Fruit fly (Drosophila melanogaster) whole organism, pupa: Measurements from ENCODE around the gene Pcif1.

Experiments
- CG10348 ChIP-seq: fragments of 200-800 bp; sonication (Bioruptor generic); IDR thresholded peaks from 2 replicates; pipeline ENCODE4 v1.3.6; 2022; ENCODE audit warnings: missing biosample characterization, missing genetic modification characterization
- CG12605 ChIP-seq: fragments of 200-800 bp; sonication (Bioruptor generic); IDR thresholded peaks from 2 replicates; pipeline ENCODE4 v1.3.6; 2022; ENCODE audit warnings: missing biosample characterization, missing genetic modification characterization
- CG13204 ChIP-seq: fragments of 200-800 bp; sonication (Bioruptor generic); optimal IDR thresholded peaks from 2 replicates; lab custom pipeline; 2018; ENCODE audit warnings: missing biosample characterization, mild to moderate bottlenecking, missing genetic modification characterization, moderate library complexity
- CG14655 ChIP-seq: fragments of 200-800 bp; sonication (Bioruptor generic); optimal IDR thresholded peaks from 3 replicates; lab custom pipeline; 2017; ENCODE audit warnings: mild to moderate bottlenecking, missing biosample characterization, missing genetic modification reagents, missing genetic modification characterization
- CG15710 ChIP-seq: fragments of 200-800 bp; sonication (Bioruptor generic); optimal IDR thresholded peaks from 2 replicates; lab custom pipeline; 2018; ENCODE audit warnings: missing biosample characterization, mild to moderate bottlenecking, missing genetic modification characterization, moderate library complexity
- CG17806 ChIP-seq: fragments of 200-800 bp; sonication (Bioruptor generic); optimal IDR thresholded peaks from 2 replicates; lab custom pipeline; 2018; ENCODE audit warnings: missing biosample characterization, mild to moderate bottlenecking, missing genetic modification characterization, moderate library complexity
- CG32121 ChIP-seq: fragments of 200-800 bp; sonication (Bioruptor generic); IDR thresholded peaks from 2 replicates; pipeline ENCODE4 v1.3.6; 2022; ENCODE audit warnings: missing biosample characterization, missing genetic modification characterization
- CG34367 ChIP-seq: fragments of 200-800 bp; sonication (Bioruptor generic); optimal IDR thresholded peaks from 2 replicates; lab custom pipeline; 2018; ENCODE audit warnings: missing biosample characterization, mild to moderate bottlenecking, missing genetic modification characterization
- CG4496 ChIP-seq: fragments of 200-800 bp; sonication (Bioruptor generic); IDR thresholded peaks from 3 replicates; pipeline ENCODE4 v1.3.6; 2022; ENCODE audit warnings: missing biosample characterization, missing genetic modification characterization
- CG8159 ChIP-seq: fragments of 200-800 bp; sonication (Bioruptor generic); optimal IDR thresholded peaks from 3 replicates; lab custom pipeline; 2018; ENCODE audit warnings: missing biosample characterization, mild to moderate bottlenecking, missing genetic modification characterization, moderate library complexity
- CG8301 ChIP-seq: fragments of 200-800 bp; sonication (Bioruptor generic); optimal IDR thresholded peaks from 2 replicates; lab custom pipeline; 2018; ENCODE audit warnings: missing biosample characterization, mild to moderate bottlenecking, missing genetic modification characterization
- CG9948 ChIP-seq: fragments of 200-800 bp; sonication (Bioruptor generic); optimal IDR thresholded peaks from 2 replicates; lab custom pipeline; 2018; ENCODE audit warnings: missing biosample characterization, mild to moderate bottlenecking, missing genetic modification characterization, moderate library complexity
- D1 ChIP-seq: fragments of 200-800 bp; sonication (Bioruptor generic); optimal IDR thresholded peaks from 2 replicates; lab custom pipeline; 2018; ENCODE audit warnings: missing biosample characterization, mild to moderate bottlenecking, missing genetic modification characterization, moderate library complexity
- EcR ChIP-seq: fragments of 200-800 bp; sonication (Bioruptor generic); optimal IDR thresholded peaks from 3 replicates; lab custom pipeline; 2019; ENCODE audit warnings: missing biosample characterization, missing genetic modification characterization, mild to moderate bottlenecking, moderate library complexity, missing genetic modification reagents
- Ets98B ChIP-seq: fragments of 200-800 bp; sonication (Bioruptor generic); IDR thresholded peaks from 2 replicates; pipeline ENCODE4 v1.3.6; 2022; ENCODE audit warnings: missing biosample characterization, missing genetic modification characterization
- Pif1A ChIP-seq: fragments of 200-800 bp; sonication (Bioruptor generic); optimal IDR thresholded peaks from 3 replicates; lab custom pipeline; 2016; ENCODE audit warnings: missing biosample characterization, missing genetic modification characterization
- Pif1B ChIP-seq: fragments of 200-800 bp; sonication (Bioruptor generic); optimal IDR thresholded peaks from 3 replicates; lab custom pipeline; 2016; ENCODE audit warnings: missing biosample characterization, missing genetic modification characterization
- Snoo ChIP-seq: fragments of 200-800 bp; sonication (Bioruptor generic); optimal IDR thresholded peaks from 3 replicates; lab custom pipeline; 2017; ENCODE audit warnings: missing biosample characterization, mild to moderate bottlenecking, missing genetic modification characterization, inconsistent platforms
- fd96Ca ChIP-seq: fragments of 200-800 bp; sonication (Bioruptor generic); IDR thresholded peaks from 3 replicates; pipeline ENCODE4 v1.3.6; 2022; ENCODE audit warnings: missing biosample characterization, missing genetic modification characterization
- gl ChIP-seq: fragments of 200-800 bp; sonication (Bioruptor generic); optimal IDR thresholded peaks from 2 replicates; lab custom pipeline; 2018; ENCODE audit warnings: missing biosample characterization, mild to moderate bottlenecking, missing genetic modification characterization
- rn ChIP-seq: fragments of 200-800 bp; sonication (Bioruptor generic); IDR thresholded peaks from 2 replicates; pipeline ENCODE4 v1.3.6; 2022; ENCODE audit warnings: missing biosample characterization, missing genetic modification characterization

Gene Pcif1

DNA sequence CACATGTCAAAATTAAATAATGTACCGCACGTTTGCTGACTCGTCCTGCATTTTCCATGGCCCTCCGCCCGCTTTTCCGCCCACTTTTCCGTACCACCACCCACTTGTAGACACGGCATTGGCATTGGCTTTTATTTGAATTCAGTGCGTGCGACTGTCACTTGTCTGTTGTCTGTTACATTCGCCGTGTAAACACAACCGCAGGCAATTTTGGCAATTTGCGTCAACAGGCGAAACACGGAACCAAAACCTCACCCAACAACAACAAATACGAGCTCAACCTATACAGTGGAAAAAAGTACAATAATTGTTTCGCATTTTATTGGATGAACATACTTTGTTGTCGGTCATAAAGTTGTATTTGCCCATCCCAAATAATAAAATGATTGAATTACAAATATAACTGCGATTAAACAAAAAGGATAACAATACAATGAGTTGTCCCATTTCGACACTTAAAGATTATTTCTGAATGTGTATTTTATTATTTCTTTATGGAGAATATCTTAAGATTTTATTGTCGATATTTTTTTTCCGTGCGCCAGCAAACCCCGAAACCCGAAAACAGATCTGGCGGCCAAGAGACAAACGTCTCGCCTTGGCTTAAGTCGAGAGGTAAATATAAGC is 38.6 kb downstream of the Pcif1 start:
- no peak for TF ChIP-seq CG15710 (tag; lab: Kevin White, UChicago)
- TF ChIP-seq CG12605 (GFP tag; lab: Robert Waterston, UW): no peak
- peak; percentile 5 for TF ChIP-seq CG14655 (GFP tag; lab: Kevin White, UChicago)
- TF ChIP-seq fd96Ca: no peak
- TF ChIP-seq EcR (GFP tag; lab: Kevin White, UChicago): no peak
- no peak for TF ChIP-seq CG34367 (tag; lab: Kevin White, UChicago)
- TF ChIP-seq CG8159 (tag; lab: Kevin White, UChicago): no peak
- no peak for TF ChIP-seq gl (tag; lab: Kevin White, UChicago)
- no peak for TF ChIP-seq CG13204
- TF ChIP-seq Snoo (tag; lab: Kevin White, UChicago): peak; percentile 4
- no peak for TF ChIP-seq CG4496
- TF ChIP-seq D1 (tag; lab: Kevin White, UChicago): no peak
- TF ChIP-seq CG17806 (tag; lab: Kevin White, UChicago): no peak

DNA sequence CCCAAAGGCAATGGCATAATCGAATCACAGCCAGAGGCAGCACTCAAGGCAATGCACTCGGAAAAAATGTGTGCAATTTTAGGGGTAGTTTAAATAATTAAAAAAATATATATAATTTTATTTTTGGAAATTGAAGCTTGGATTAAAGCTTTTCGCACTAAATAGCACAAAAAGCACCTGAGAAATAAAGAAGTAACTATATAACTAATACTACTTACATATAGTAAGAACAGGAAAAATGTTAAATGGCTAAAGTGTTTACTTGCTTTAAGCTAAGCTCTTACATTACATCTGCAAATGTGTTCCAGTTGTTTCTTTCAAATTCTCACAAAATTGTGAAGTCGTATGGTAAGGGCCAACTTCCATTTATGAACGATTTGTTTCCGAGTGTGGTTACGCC is 46.6 kb downstream of the Pcif1 start, which contains the start of gene Gr77a:
Gene Gr77a, minus strand, starts transcription at position 17 of the 400 bp plus-strand sequence.
- TF ChIP-seq CG12605 (GFP tag; lab: Robert Waterston, UW): no peak
- TF ChIP-seq Ets98B (GFP tag; lab: Robert Waterston, UW): no peak
- TF ChIP-seq CG10348: no peak
- peak; percentile 29 for TF ChIP-seq CG14655 (GFP tag; lab: Kevin White, UChicago)
- TF ChIP-seq Pif1B (GFP tag; lab: Kevin White, UChicago): peak; percentile 38
- TF ChIP-seq Snoo (tag; lab: Kevin White, UChicago): no peak
- TF ChIP-seq CG4496: no peak
- TF ChIP-seq CG15710 (tag; lab: Kevin White, UChicago): peak; percentile 51
- TF ChIP-seq CG34367 (tag; lab: Kevin White, UChicago): peak; percentile 1
- no peak for TF ChIP-seq fd96Ca
- TF ChIP-seq Pif1A: peak; percentile 26
- TF ChIP-seq CG8301: no peak
- peak; percentile 51 for TF ChIP-seq CG9948 (tag; lab: Kevin White, UChicago)
- no peak for TF ChIP-seq rn (GFP tag; lab: Robert Waterston, UW)
- peak; percentile 61 for TF ChIP-seq CG8159 (tag; lab: Kevin White, UChicago)
- TF ChIP-seq CG17806 (tag; lab: Kevin White, UChicago): peak; percentile 49
- no peak for TF ChIP-seq gl (tag; lab: Kevin White, UChicago)
- TF ChIP-seq EcR (GFP tag; lab: Kevin White, UChicago): no peak
- no peak for TF ChIP-seq CG32121 (GFP tag; lab: Robert Waterston, UW)
- TF ChIP-seq CG13204: no peak
- TF ChIP-seq D1 (tag; lab: Kevin White, UChicago): no peak

- TF ChIP-seq CG14655 (GFP tag; lab: Kevin White, UChicago) (no peak), gl (tag; lab: Kevin White, UChicago) (peak; percentile 13), CG8159 (tag; lab: Kevin White, UChicago) (peak; percentile 17), CG12605 (GFP tag; lab: Robert Waterston, UW) (no peak), EcR (GFP tag; lab: Kevin White, UChicago) (peak; percentile 47), rn (GFP tag; lab: Robert Waterston, UW) (no peak), CG9948 (tag; lab: Kevin White, UChicago) (no peak), CG4496 (0 out of 3 replicates have a peak, but pooled peaks have one; percentile 37)
Measured at dm6 chr3L:20737346-20737745, 48.7 kb downstream of the Pcif1 start.

DNA sequence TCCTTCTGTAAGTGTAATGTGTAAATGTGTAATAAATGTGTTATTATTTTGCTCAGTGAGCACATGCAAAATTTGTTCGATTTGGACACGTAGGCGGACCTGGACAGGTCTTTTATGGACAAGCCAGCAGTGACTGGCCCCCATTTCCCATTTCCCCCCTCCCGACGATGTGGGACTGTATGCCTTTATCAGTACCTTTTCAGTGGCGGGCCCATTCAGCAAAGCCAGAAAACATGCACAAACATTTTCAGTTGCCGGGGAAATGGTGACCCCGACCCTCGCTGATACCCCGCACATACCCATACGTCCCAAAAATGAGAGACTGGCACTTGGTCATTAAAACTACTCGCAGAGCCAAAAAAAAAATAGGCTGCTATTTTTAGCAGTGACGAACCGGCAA is 49.7 kb downstream of the Pcif1 start:
- TF ChIP-seq Pif1B (GFP tag; lab: Kevin White, UChicago): no peak
- TF ChIP-seq Snoo (tag; lab: Kevin White, UChicago): no peak
- no peak for TF ChIP-seq CG8301
- no peak for TF ChIP-seq rn (GFP tag; lab: Robert Waterston, UW)
- TF ChIP-seq CG12605 (GFP tag; lab: Robert Waterston, UW): no peak
- TF ChIP-seq Ets98B (GFP tag; lab: Robert Waterston, UW): no peak
- no peak for TF ChIP-seq CG9948 (tag; lab: Kevin White, UChicago)
- TF ChIP-seq fd96Ca: no peak
- TF ChIP-seq gl (tag; lab: Kevin White, UChicago): no peak
- no peak for TF ChIP-seq CG32121 (GFP tag; lab: Robert Waterston, UW)
- TF ChIP-seq Pif1A: no peak

DNA sequence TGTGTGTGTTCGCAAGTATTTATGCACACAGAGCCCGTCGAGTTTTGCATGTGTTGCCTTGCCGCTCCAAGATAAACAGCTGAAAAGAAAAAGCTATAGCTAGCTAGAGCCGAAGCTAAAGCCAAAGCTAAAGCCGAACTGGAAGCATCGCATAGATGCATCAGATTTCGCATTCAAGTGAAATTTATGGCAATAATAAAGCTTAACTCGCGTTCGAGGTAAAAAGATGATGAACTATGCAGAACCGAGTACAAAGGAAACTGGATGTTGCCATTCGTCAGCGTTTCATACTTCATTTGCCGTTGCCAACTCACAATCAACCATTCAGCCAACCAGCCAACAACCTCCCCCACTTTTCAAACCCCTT is 51.8 kb downstream of the Pcif1 start:
- no peak for TF ChIP-seq EcR (GFP tag; lab: Kevin White, UChicago)
- no peak for TF ChIP-seq Pif1B (GFP tag; lab: Kevin White, UChicago)
- TF ChIP-seq rn (GFP tag; lab: Robert Waterston, UW): no peak
- TF ChIP-seq Pif1A: no peak
- TF ChIP-seq CG17806 (tag; lab: Kevin White, UChicago): no peak
- TF ChIP-seq fd96Ca: no peak
- TF ChIP-seq D1 (tag; lab: Kevin White, UChicago): no peak
- TF ChIP-seq CG15710 (tag; lab: Kevin White, UChicago): no peak
- no peak for TF ChIP-seq CG8159 (tag; lab: Kevin White, UChicago)
- no peak for TF ChIP-seq Snoo (tag; lab: Kevin White, UChicago)
- TF ChIP-seq CG4496: no peak
- no peak for TF ChIP-seq CG14655 (GFP tag; lab: Kevin White, UChicago)
- no peak for TF ChIP-seq CG32121 (GFP tag; lab: Robert Waterston, UW)
- TF ChIP-seq CG9948 (tag; lab: Kevin White, UChicago): no peak
- no peak for TF ChIP-seq gl (tag; lab: Kevin White, UChicago)
- no peak for TF ChIP-seq CG12605 (GFP tag; lab: Robert Waterston, UW)
- TF ChIP-seq, all 21 proteins: peak for 0
